Worm (Caenorhabditis elegans): ENCODE data around the gene F58B3.6.

Gene F58B3.6

DNA sequence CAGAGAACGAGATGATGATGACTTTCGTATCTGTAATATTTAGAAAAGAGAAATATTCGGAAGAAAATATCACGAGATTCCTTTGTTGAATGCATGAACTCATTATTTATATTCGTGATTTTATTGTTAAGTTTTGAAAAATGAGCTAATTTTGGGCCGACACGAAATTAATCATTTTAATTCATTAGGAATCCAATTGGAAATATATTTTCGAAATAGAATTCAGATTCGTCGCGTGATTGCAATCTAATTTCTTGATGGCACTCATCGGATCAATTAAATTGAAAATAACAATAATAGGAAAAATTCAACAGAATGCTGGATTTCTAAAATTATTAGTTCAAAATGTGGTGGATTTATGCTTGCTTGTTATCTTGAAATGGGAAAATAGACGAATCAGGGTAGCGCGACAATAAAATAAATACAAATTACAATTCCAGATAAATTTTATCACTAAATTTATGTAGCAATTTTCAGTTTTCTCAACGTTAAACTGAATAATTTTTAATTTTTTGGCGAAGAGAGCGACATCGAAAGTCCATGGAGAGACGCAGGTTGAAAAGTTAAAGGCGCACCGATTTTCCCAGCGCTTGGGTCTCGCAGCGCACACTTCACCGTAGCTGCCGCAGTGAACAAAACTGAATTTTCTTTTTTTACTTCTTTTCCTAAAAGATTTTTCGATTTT lies 34.6 kb upstream of the F58B3.6 start:
- TF ChIP-seq egl-43 (GFP tag; IDR thresholded peaks at IDR 0.05) (0 out of 2 replicates have a peak, but pooled peaks have one; percentile 22), nhr-11 (tag; optimal IDR thresholded peaks at IDR 0.05) (peak; percentile 24), hif-1 (tag; optimal IDR thresholded peaks at IDR 0.05) (peak in 1 of 2 experiments; percentile 42), mdt-29 (GFP tag; IDR thresholded peaks at IDR 0.05) (no peak), lin-13 (GFP tag; optimal IDR thresholded peaks at IDR 0.05) (peak; percentile 67), aha-1 (tag) (peak; percentile 89), F37D6.2 (tag; optimal IDR thresholded peaks at IDR 0.05) (peak; percentile 27), lsy-2 (tag; optimal IDR thresholded peaks at IDR 0.05) (peak; percentile 16 to 94), mxl-3 (GFP tag; optimal IDR thresholded peaks at IDR 0.05) (no peak), hlh-30 (tag; optimal IDR thresholded peaks at IDR 0.05; ENCODE audit: insufficient read depth) (peak; percentile 48), nhr-77 (tag; optimal IDR thresholded peaks at IDR 0.05) (peak; percentile 7), D1046.2 (GFP tag; IDR thresholded peaks at IDR 0.05) (no peak), dve-1 (tag; optimal IDR thresholded peaks at IDR 0.05; ENCODE audit: insufficient read depth) (peak; percentile 80), F44E2.7 (GFP tag; IDR thresholded peaks at IDR 0.05) (no peak), ama-1 (optimal IDR thresholded peaks at IDR 0.05) (peak; percentile 14), snpc-1.2 (GFP tag; IDR thresholded peaks at IDR 0.05) (peak; percentile 44; the same call in 1 of the 2 replicates), ces-1 (GFP tag; optimal IDR thresholded peaks at IDR 0.05) (no peak), dpl-1 (GFP tag; optimal IDR thresholded peaks at IDR 0.05) (peak; percentile 63), nhr-28 (tag; optimal IDR thresholded peaks at IDR 0.05) (peak; percentile 31), daf-16 (GFP tag; optimal IDR thresholded peaks at IDR 0.05) (no peak), daf-16 (tag; optimal IDR thresholded peaks at IDR 0.05) (peak; percentile 28), ctbp-1 (GFP tag; IDR thresholded peaks at IDR 0.05) (0 out of 2 replicates have a peak, but pooled peaks have one; percentile 30), tag-97 (GFP tag; IDR thresholded peaks at IDR 0.05) (no peak), mes-2 (tag; optimal IDR thresholded peaks at IDR 0.05; ENCODE audit: poor library complexity, severe bottlenecking) (peak; percentile 86), spr-1 (tag; optimal IDR thresholded peaks at IDR 0.05) (peak; percentile 54), Y5F2A.4 (GFP tag; optimal IDR thresholded peaks at IDR 0.05) (peak; percentile 6), Y105C5A.15 (GFP tag; IDR thresholded peaks at IDR 0.05) (no peak), hmg-1.1 (GFP tag; IDR thresholded peaks at IDR 0.05) (peak; percentile 58), arid-1 (GFP tag; conservative IDR thresholded peaks at IDR 0.05) (peak; percentile 48), nhr-48 (tag; optimal IDR thresholded peaks at IDR 0.05) (peak; percentile 35), zfp-3 (GFP tag; conservative IDR thresholded peaks at IDR 0.05) (0 out of 2 replicates have a peak, but pooled peaks have one; percentile 33), T20F7.1 (GFP tag; optimal IDR thresholded peaks at IDR 0.05) (no peak), set-16 (GFP tag; IDR thresholded peaks at IDR 0.05) (peak; percentile 9; the same call in 1 of the 2 replicates), nhr-6 (tag; optimal IDR thresholded peaks at IDR 0.05) (peak; percentile 43), rbr-2 (tag; optimal IDR thresholded peaks at IDR 0.05) (peak; percentile 70), unc-130 (GFP tag; optimal IDR thresholded peaks at IDR 0.05) (peak; percentile 37), fkh-10 (GFP tag; optimal IDR thresholded peaks at IDR 0.05) (peak; percentile 27), ceh-82 (tag; optimal IDR thresholded peaks at IDR 0.05) (no peak), T26A8.4 (GFP tag; IDR thresholded peaks at IDR 0.05) (peak; percentile 58), sdz-12 (GFP tag; optimal IDR thresholded peaks at IDR 0.05) (peak; percentile 42), pha-4 (GFP tag; IDR thresholded peaks at IDR 0.05) (peak; percentile 57; the same call in 1 of the 2 replicates), pha-4 (tag; optimal IDR thresholded peaks at IDR 0.05) (no peak), ceh-44 (GFP tag; IDR thresholded peaks at IDR 0.05) (peak; percentile 52; the same call in 1 of the 2 replicates), R02D3.7 (tag; optimal IDR thresholded peaks at IDR 0.05) (no peak), nhr-102 (tag; optimal IDR thresholded peaks at IDR 0.05) (peak; percentile 54), hlh-11 (tag; optimal IDR thresholded peaks at IDR 0.05) (peak; percentile 46), ztf-11 (tag; optimal IDR thresholded peaks at IDR 0.05) (no peak), lin-38 (GFP tag; IDR thresholded peaks at IDR 0.05) (peak; percentile 67), mep-1 (tag; optimal IDR thresholded peaks at IDR 0.05) (peak; percentile 70)
